Fruit fly (Drosophila melanogaster): ENCODE data around the gene CG43815.
A peak's percentile ranks its signal among the peaks of the same experiment; 100 is the strongest.

Gene CG43815

DNA sequence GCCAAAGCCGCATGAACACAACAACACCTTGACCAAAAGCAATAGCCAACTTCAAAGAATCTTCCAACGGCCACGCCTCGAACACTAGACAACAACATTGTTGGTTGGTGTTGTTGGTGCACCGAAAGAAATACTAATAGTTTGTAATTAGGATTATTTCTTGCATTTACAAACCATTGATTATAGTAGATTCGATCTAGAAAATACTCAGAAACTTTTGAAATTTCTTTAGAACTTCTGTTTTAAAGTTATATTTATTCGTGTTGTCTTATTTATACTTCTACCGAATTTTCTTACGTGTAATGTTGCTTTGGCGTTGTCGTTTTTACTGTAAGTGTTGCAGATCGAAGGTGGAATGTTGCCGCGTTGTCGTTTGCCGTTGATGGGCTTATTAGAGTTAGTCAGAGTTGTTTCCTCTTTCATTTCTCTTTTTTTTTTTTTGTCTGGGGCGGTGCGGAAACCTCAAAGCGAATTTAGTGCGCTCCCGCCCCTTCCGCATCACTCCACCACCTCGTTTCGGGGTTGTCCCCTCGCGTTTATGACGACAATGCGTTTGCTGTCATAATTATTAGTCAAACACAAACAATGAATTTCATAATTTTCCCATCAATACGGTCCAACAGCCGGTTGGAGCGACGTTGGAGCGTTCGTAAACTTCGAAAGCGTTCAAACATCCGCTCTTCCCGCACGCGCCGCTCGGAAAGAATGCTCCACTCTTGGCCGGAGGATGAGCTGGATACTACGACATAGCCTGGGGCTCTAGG, at the start of gene CG43815:
Gene CG43815, plus strand, starts transcription at position 532 of the 764 bp plus-strand sequence.
- TF ChIP-seq CG1620 (GFP tag; optimal IDR thresholded peaks at IDR 0.05), result no peak
- no peak for TF ChIP-seq Crg-1 (GFP tag; optimal IDR thresholded peaks at IDR 0.05)
- no peak for TF ChIP-seq toe (GFP tag; optimal IDR thresholded peaks at IDR 0.05)
- no peak for TF ChIP-seq CG14711 (tag; optimal IDR thresholded peaks at IDR 0.05)
- TF ChIP-seq cnc (optimal IDR thresholded peaks at IDR 0.05), result no peak
- no peak for TF ChIP-seq CG7101 (tag; optimal IDR thresholded peaks at IDR 0.05)
- TF ChIP-seq CG5204 (GFP tag; optimal IDR thresholded peaks at IDR 0.05), result no peak
- TF ChIP-seq Hr96 (GFP tag; optimal IDR thresholded peaks at IDR 0.05), result no peak
- TF ChIP-seq tj (GFP tag; optimal IDR thresholded peaks at IDR 0.05), result no peak
- no peak for TF ChIP-seq CG12768 (GFP tag; optimal IDR thresholded peaks at IDR 0.05)
- no peak for TF ChIP-seq ovo (GFP tag; optimal IDR thresholded peaks at IDR 0.05)

DNA sequence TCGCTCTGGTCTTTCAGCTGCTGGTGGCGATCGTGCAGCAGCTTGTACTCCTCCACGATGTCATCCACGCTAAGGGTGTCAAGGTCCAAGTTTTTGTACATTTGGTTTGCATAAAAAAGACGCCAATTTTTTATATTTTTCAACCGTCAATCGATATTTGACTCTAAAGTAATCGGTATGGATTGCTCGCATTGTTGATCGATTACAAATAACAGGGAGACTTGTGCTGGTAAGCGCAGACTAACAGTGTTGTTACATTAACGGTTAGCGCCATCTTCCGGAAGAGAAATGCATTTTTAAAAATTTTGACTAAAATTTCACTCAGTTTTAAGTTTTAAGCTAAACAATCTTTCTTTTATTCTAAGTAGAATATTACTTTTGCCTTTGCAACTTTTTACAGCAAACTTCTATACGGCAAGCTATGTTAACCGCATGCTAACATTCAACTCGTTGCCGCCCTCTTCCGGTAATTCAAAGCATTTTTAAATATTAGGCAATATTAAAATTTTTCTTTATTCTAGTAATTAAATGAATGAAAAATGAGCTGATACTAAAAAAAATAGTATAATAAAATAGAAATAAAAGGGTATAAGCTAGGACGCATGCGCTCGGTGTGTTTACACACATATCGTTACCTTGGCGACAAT, 45.7 kb upstream of the CG43815 start, which contains the start of the genes Spindly and IFT57:
Gene Spindly, minus strand, starts transcription at position 132 of the 647 bp plus-strand sequence.
Gene IFT57, plus strand, starts transcription at position 604 of the 647 bp plus-strand sequence.
- TF ChIP-seq Hr96 (GFP tag; optimal IDR thresholded peaks at IDR 0.05) (no peak), CG33017 (tag; optimal IDR thresholded peaks at IDR 0.05) (no peak)

DNA sequence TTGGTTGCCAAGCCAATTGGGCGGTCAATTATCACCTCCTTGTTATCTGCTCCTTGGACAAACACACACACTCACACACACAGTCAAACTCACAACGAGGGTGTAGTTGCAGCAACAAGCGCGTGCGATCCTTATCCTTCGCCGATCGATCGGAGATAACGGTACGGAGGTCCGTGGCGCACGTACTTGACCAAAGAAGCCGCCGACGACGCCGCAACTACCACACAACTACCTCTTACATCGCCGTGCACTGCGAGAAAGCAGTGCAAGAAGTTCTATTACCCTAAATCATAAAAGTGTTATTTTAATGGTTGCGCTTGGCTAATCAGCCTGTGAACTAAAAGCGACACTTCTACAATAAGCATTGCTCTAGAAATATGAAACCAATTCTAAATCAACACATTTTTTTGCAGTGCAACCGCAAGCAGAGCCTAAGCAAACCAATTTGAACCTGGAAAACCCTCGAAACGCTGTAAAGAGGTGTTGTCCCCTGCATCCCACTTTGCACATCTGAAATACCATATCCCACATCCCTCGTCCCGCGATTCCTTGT, 43.0 kb upstream of the CG43815 start:
- TF ChIP-seq Hr96 (GFP tag; optimal IDR thresholded peaks at IDR 0.05) (no peak), ovo (GFP tag; optimal IDR thresholded peaks at IDR 0.05) (no peak), toe (GFP tag; optimal IDR thresholded peaks at IDR 0.05) (no peak), cic (GFP tag; optimal IDR thresholded peaks at IDR 0.05) (no peak), CG33017 (tag; optimal IDR thresholded peaks at IDR 0.05) (no peak), kay (GFP tag; ENCODE audit: borderline replicate concordance) (no peak), cnc (optimal IDR thresholded peaks at IDR 0.05) (no peak), pad (GFP tag; optimal IDR thresholded peaks at IDR 0.05) (no peak), CG12768 (GFP tag; optimal IDR thresholded peaks at IDR 0.05) (no peak), Crg-1 (GFP tag; optimal IDR thresholded peaks at IDR 0.05) (no peak), CG5204 (GFP tag; optimal IDR thresholded peaks at IDR 0.05) (no peak), bab1 (GFP tag; optimal IDR thresholded peaks at IDR 0.05) (no peak), CG14711 (tag; optimal IDR thresholded peaks at IDR 0.05) (no peak), CG7101 (tag; optimal IDR thresholded peaks at IDR 0.05) (no peak), CG1620 (GFP tag; optimal IDR thresholded peaks at IDR 0.05) (no peak), CG7045 (GFP tag; optimal IDR thresholded peaks at IDR 0.05) (no peak), tj (GFP tag; optimal IDR thresholded peaks at IDR 0.05) (no peak), Clk (GFP tag; optimal IDR thresholded peaks at IDR 0.05) (no peak), Mnt (GFP tag; optimal IDR thresholded peaks at IDR 0.05) (no peak)

DNA sequence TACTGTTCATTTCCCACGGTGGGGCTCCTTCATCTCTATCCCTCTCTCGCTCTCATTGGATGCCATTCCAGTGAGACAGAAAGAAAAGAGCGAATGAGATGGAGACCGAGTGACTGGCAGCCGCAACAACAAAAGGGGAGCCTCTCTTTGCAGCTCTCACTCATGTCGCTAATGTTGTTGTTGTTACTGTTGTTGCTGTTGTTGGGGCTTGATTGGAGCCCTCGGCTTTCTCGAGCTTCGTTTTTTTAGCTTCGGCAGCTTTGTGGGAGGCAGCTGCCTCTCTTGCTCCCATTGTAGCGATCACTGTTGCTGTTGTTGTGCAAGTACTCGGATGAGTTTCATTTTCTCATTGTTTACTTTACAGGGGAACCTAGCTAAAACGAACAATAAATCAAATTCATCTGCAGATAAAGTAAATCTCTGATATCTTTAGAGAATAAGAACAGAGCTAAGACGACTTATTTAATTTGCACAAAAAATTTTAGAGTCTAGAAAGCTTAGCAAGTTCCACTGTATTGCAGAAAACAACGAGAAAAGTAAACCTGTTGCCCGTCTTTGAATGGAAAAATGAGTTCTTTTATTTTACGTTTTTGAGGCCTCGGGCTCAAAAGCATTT, 41.7 kb upstream of the CG43815 start:
- TF ChIP-seq toe (GFP tag; optimal IDR thresholded peaks at IDR 0.05) (no peak), Clk (GFP tag; optimal IDR thresholded peaks at IDR 0.05) (no peak), Crg-1 (GFP tag; optimal IDR thresholded peaks at IDR 0.05) (no peak), CG7101 (tag; optimal IDR thresholded peaks at IDR 0.05) (no peak), kay (GFP tag; ENCODE audit: borderline replicate concordance) (no peak), CG12768 (GFP tag; optimal IDR thresholded peaks at IDR 0.05) (no peak), cnc (optimal IDR thresholded peaks at IDR 0.05) (no peak), bab1 (GFP tag; optimal IDR thresholded peaks at IDR 0.05) (no peak), CG14711 (tag; optimal IDR thresholded peaks at IDR 0.05) (no peak), CG7045 (GFP tag; optimal IDR thresholded peaks at IDR 0.05) (no peak), CG33017 (tag; optimal IDR thresholded peaks at IDR 0.05) (no peak), CG5204 (GFP tag; optimal IDR thresholded peaks at IDR 0.05) (no peak), CG1620 (GFP tag; optimal IDR thresholded peaks at IDR 0.05) (no peak), tj (GFP tag; optimal IDR thresholded peaks at IDR 0.05) (no peak)

DNA sequence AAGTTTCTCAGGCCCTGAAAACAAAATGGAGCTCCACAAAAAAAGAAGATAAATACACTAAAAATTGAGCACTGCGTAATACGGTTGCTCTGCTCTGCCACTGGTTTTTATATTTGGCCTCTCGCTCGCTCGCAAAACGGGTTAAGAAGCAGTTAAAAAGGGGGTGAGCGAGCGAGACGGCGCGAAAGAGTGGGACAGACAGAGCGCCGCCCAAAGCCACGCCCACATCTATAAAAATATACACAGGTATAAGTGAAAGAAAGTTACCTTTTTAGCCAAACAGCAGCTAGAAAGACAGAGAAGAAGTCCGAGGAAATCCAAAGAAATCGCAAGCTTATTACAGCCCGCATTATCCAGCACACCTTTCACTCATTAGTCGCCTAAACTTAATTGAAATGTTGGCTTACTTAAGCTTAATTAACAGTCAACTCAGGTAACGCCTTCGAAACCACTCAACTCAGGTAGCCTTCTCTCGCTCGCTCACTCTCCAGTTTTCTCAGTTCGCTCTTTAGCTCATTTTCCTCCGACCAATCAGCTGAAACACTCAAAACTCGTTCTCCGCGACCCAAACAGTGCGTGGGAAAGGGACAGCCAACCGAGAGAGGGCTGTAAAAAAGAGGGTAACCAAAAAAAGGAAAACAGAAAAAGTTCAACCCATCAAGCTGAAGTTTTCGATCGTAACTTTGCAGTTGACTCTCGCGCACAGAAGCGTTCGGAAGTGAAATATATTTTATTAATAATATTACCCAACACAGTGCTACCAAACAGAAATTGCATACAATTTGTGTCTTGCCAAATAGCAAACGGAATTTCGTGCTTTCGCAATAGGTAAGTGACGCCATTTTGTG, 37.2 kb upstream of the CG43815 start, which contains the start of gene drm:
Gene drm, plus strand, starts transcription at position 684 of the 848 bp plus-strand sequence.
- TF ChIP-seq pad (GFP tag; optimal IDR thresholded peaks at IDR 0.05) (peak; percentile 86), CG14711 (tag; optimal IDR thresholded peaks at IDR 0.05) (no peak), CG5204 (GFP tag; optimal IDR thresholded peaks at IDR 0.05) (no peak), Mnt (GFP tag; optimal IDR thresholded peaks at IDR 0.05) (no peak), ovo (GFP tag; optimal IDR thresholded peaks at IDR 0.05) (peak; percentile 40), CG33017 (tag; optimal IDR thresholded peaks at IDR 0.05) (no peak), CG12768 (GFP tag; optimal IDR thresholded peaks at IDR 0.05) (no peak), CG7101 (tag; optimal IDR thresholded peaks at IDR 0.05) (no peak), bab1 (GFP tag; optimal IDR thresholded peaks at IDR 0.05) (no peak)

DNA sequence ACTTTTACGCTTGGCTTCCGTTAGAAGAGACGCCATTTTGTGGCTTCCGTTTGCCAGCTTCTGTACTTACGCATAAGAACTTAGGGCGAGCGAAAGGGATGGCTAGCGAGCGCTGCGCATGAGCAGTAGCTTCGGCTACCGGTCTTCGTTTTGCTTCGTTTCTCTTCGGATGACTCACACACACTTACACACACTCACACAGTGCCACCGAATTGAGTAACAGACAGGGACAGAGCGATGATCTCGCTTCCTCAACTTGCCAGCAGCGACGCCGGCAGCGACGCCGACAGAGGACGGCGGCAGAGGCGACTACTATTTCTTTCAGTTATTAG, 36.6 kb upstream of the CG43815 start:
- no peak for TF ChIP-seq CG7101 (tag; optimal IDR thresholded peaks at IDR 0.05)
- TF ChIP-seq Crg-1 (GFP tag; optimal IDR thresholded peaks at IDR 0.05), result no peak
- no peak for TF ChIP-seq CG11617 (GFP tag; optimal IDR thresholded peaks at IDR 0.05)
- TF ChIP-seq CG33017 (tag; optimal IDR thresholded peaks at IDR 0.05), result no peak
- TF ChIP-seq CG5204 (GFP tag; optimal IDR thresholded peaks at IDR 0.05), result no peak
- no peak for TF ChIP-seq CG14711 (tag; optimal IDR thresholded peaks at IDR 0.05)
- TF ChIP-seq kay (GFP tag; ENCODE audit: borderline replicate concordance), result no peak
- TF ChIP-seq Hr96 (GFP tag; optimal IDR thresholded peaks at IDR 0.05), result no peak
- no peak for TF ChIP-seq cnc (optimal IDR thresholded peaks at IDR 0.05)
- TF ChIP-seq ovo (GFP tag; optimal IDR thresholded peaks at IDR 0.05), result no peak
- no peak for TF ChIP-seq tj (GFP tag; optimal IDR thresholded peaks at IDR 0.05)
- no peak for TF ChIP-seq toe (GFP tag; optimal IDR thresholded peaks at IDR 0.05)
- no peak for TF ChIP-seq CG7045 (GFP tag; optimal IDR thresholded peaks at IDR 0.05)
- TF ChIP-seq CG12768 (GFP tag; optimal IDR thresholded peaks at IDR 0.05), result no peak
- TF ChIP-seq cic (GFP tag; optimal IDR thresholded peaks at IDR 0.05), result no peak
- no peak for TF ChIP-seq Clk (GFP tag; optimal IDR thresholded peaks at IDR 0.05)
- TF ChIP-seq bab1 (GFP tag; optimal IDR thresholded peaks at IDR 0.05), result no peak

All from whole organism, adult.